Worm (Caenorhabditis elegans) whole organism, L4/young adult: ENCODE data around the gene Y64G10A.10.

Experiments
- W03F9.2 ChIP-seq: fragments of 150-350 bp; optimal IDR thresholded peaks from 2 replicates; lab custom pipeline; 2014; ENCODE audit warnings: missing biosample characterization, missing genetic modification characterization
- dao-5 ChIP-seq: sonication (generic microtip); optimal IDR thresholded peaks from 2 replicates; lab custom pipeline; 2016; ENCODE audit warnings: missing genotype, missing genetic modification characterization, moderate library complexity, missing compliant biosample characterization
- him-1 ChIP-seq: sonication (generic microtip); optimal IDR thresholded peaks from 2 replicates; lab custom pipeline; 2016; ENCODE audit warnings: missing genotype, missing genetic modification reagents, missing genetic modification characterization, missing compliant biosample characterization

DNA sequence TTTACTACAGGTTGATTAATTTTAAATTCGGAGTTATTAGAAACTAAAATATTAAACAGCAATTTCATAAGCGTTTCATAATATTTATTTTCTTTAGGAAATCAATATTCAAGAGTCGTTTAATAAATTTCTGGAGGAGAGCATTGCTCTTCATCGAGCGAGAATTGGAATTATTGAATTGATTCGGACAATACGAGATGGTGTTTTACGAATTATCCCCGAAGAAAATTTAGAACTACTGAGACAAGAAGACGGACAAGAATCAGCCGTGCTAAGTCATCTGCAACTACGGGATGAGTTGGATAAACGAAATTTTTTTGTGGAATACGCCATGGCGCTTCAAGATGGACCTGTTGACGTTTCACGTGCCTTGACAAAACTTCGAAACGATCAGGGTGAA, 46.9 kb downstream of the Y64G10A.10 start:
- no peak for TF ChIP-seq W03F9.2
- TF ChIP-seq him-1 (tag; lab: Kevin White, UChicago): no peak
- TF ChIP-seq dao-5 (tag; lab: Kevin White, UChicago): no peak
